Worm (Caenorhabditis elegans) whole organism, L3 larva: ENCODE measurements around the gene srw-44.

Source experiments
- R02D3.7 ChIP-seq: fragments of 150-350 bp; optimal IDR thresholded peaks from 2 replicates; lab custom pipeline; 2014; ENCODE audit warnings: missing biosample characterization, missing genetic modification characterization
- ZK546.5 ChIP-seq: sonication (generic microtip); optimal IDR thresholded peaks from 2 replicates; lab custom pipeline; 2017; ENCODE audit warnings: missing biosample characterization, missing genetic modification characterization
- aly-2 ChIP-seq: fragments of 150-350 bp; optimal IDR thresholded peaks from 2 replicates; lab custom pipeline; 2014; ENCODE audit warnings: missing biosample characterization, missing genetic modification characterization
- ama-1 ChIP-seq: fragments of 150-350 bp; optimal IDR thresholded peaks from 2 replicates; lab custom pipeline; 2018
- ceh-16 ChIP-seq: sonication (generic microtip); optimal IDR thresholded peaks from 2 replicates; lab custom pipeline; 2017; ENCODE audit warnings: missing biosample characterization, missing genetic modification characterization
- ceh-28 ChIP-seq: fragments of 150-350 bp; optimal IDR thresholded peaks from 2 replicates; lab custom pipeline; 2014; ENCODE audit warnings: missing biosample characterization, missing genetic modification reagents, missing genetic modification characterization
- ceh-9 ChIP-seq: sonication (generic microtip); optimal IDR thresholded peaks from 2 replicates; lab custom pipeline; 2018; ENCODE audit warnings: missing biosample characterization, missing genetic modification characterization
- daf-12 ChIP-seq: fragments of 150-350 bp; optimal IDR thresholded peaks from 2 replicates; lab custom pipeline; 2014; ENCODE audit warnings: missing biosample characterization, missing genetic modification reagents, missing genetic modification characterization
- egl-27 ChIP-seq: sonication (generic microtip); optimal IDR thresholded peaks from 4 replicates; lab custom pipeline; 2017; ENCODE audit warnings: missing biosample characterization, missing genetic modification reagents, missing genetic modification characterization
- egl-5 ChIP-seq: fragments of 150-350 bp; optimal IDR thresholded peaks from 2 replicates; lab custom pipeline; 2017; ENCODE audit warnings: missing biosample characterization, missing genetic modification reagents, missing genetic modification characterization, inconsistent platforms
- elt-1 ChIP-seq: fragments of 150-350 bp; optimal IDR thresholded peaks from 2 replicates; lab custom pipeline; 2014; ENCODE audit warnings: missing biosample characterization, missing genetic modification characterization
- elt-2 ChIP-seq: sonication (generic microtip); optimal IDR thresholded peaks from 2 replicates; lab custom pipeline; 2016; ENCODE audit warnings: missing genetic modification reagents, mild to moderate bottlenecking, missing genetic modification characterization, missing compliant biosample characterization
- elt-3 ChIP-seq, 3 experiments: fragments of 150-350 bp in 1 of 3; sonication (generic microtip) in 2 of 3; optimal IDR thresholded peaks; 2 replicates in 2 of 3; 4 replicates in 1 of 3; lab custom pipeline; 2014 to 2017; ENCODE audit warnings: missing biosample characterization in 3 of 3, missing genetic modification characterization in 3 of 3
- eor-1 ChIP-seq, 2 experiments: fragments of 150-350 bp; optimal IDR thresholded peaks; 2 replicates each; lab custom pipeline; 2014 to 2018; ENCODE audit warnings: missing biosample characterization in 2 of 2, missing genetic modification characterization in 2 of 2
- fkh-10 ChIP-seq: sonication (generic microtip); optimal IDR thresholded peaks from 2 replicates; lab custom pipeline; 2017; ENCODE audit warnings: missing biosample characterization, missing genetic modification reagents, missing genetic modification characterization
- fkh-2 ChIP-seq: fragments of 150-350 bp; optimal IDR thresholded peaks from 2 replicates; lab custom pipeline; 2014; ENCODE audit warnings: missing biosample characterization, missing genetic modification reagents, missing genetic modification characterization
- fos-1 ChIP-seq: fragments of 150-350 bp; optimal IDR thresholded peaks from 2 replicates; lab custom pipeline; 2014; ENCODE audit warnings: missing biosample characterization, missing genetic modification characterization
- hmg-11 ChIP-seq: sonication (generic microtip); optimal IDR thresholded peaks from 2 replicates; lab custom pipeline; 2016; ENCODE audit warnings: missing genetic modification characterization, missing compliant biosample characterization
- jun-1 ChIP-seq: fragments of 150-350 bp; optimal IDR thresholded peaks from 2 replicates; lab custom pipeline; 2014; ENCODE audit warnings: missing biosample characterization, missing genetic modification reagents, missing genetic modification characterization
- lin-15B ChIP-seq: fragments of 150-350 bp; optimal IDR thresholded peaks from 2 replicates; lab custom pipeline; 2014; ENCODE audit warnings: missing biosample characterization, missing genetic modification characterization
- lin-39 ChIP-seq: fragments of 150-350 bp; optimal IDR thresholded peaks from 2 replicates; lab custom pipeline; 2018; ENCODE audit warnings: missing biosample characterization, missing genetic modification reagents, missing genetic modification characterization
- lsy-12 ChIP-seq: sonication (generic microtip); optimal IDR thresholded peaks from 2 replicates; lab custom pipeline; 2016; ENCODE audit warnings: mild to moderate bottlenecking, missing genetic modification characterization, missing compliant biosample characterization
- mdl-1 ChIP-seq: fragments of 150-350 bp; optimal IDR thresholded peaks from 2 replicates; lab custom pipeline; 2014; ENCODE audit warnings: missing biosample characterization, missing genetic modification characterization
- mml-1 ChIP-seq: fragments of 150-350 bp; sonication (generic microtip); optimal IDR thresholded peaks from 3 replicates; lab custom pipeline; 2014; ENCODE audit warnings: missing biosample characterization, missing genetic modification characterization
- nfya-1 ChIP-seq: sonication (generic microtip); optimal IDR thresholded peaks from 2 replicates; lab custom pipeline; 2017; ENCODE audit warnings: missing genetic modification characterization, mild to moderate bottlenecking, missing compliant biosample characterization, antibody characterized with exemption, moderate library complexity; ENCODE audit not compliant: insufficient read depth
- nhr-11 ChIP-seq: fragments of 150-350 bp; optimal IDR thresholded peaks from 2 replicates; lab custom pipeline; 2014; ENCODE audit warnings: missing biosample characterization, missing genetic modification characterization
- nhr-12 ChIP-seq: fragments of 150-350 bp; optimal IDR thresholded peaks from 2 replicates; lab custom pipeline; 2014; ENCODE audit warnings: missing biosample characterization, missing genetic modification characterization
- nhr-23 ChIP-seq: fragments of 150-350 bp; optimal IDR thresholded peaks from 2 replicates; lab custom pipeline; 2014; ENCODE audit warnings: missing biosample characterization, missing genetic modification reagents, missing genetic modification characterization
- nhr-43 ChIP-seq: sonication (generic microtip); optimal IDR thresholded peaks from 2 replicates; lab custom pipeline; 2016; ENCODE audit warnings: mild to moderate bottlenecking, missing genetic modification characterization, missing compliant biosample characterization; ENCODE audit not compliant: poor library complexity, severe bottlenecking
- nhr-67 ChIP-seq: fragments of 150-350 bp; optimal IDR thresholded peaks from 2 replicates; lab custom pipeline; 2014; ENCODE audit warnings: missing biosample characterization, missing genetic modification characterization
- nhr-76 ChIP-seq: fragments of 150-350 bp; sonication (generic microtip); optimal IDR thresholded peaks from 5 replicates; lab custom pipeline; 2014; ENCODE audit warnings: missing biosample characterization, missing genetic modification characterization
- nhr-77 ChIP-seq: fragments of 150-350 bp; optimal IDR thresholded peaks from 2 replicates; lab custom pipeline; 2014; ENCODE audit warnings: missing biosample characterization, missing genetic modification characterization
- pqm-1 ChIP-seq: fragments of 150-350 bp; optimal IDR thresholded peaks from 2 replicates; lab custom pipeline; 2017; ENCODE audit warnings: missing biosample characterization, missing genetic modification characterization, inconsistent platforms
- sea-2 ChIP-seq: fragments of 150-350 bp; sonication (generic microtip); optimal IDR thresholded peaks from 4 replicates; lab custom pipeline; 2014; ENCODE audit warnings: missing biosample characterization, missing genetic modification reagents, missing genetic modification characterization
- unc-39 ChIP-seq: sonication (generic microtip); optimal IDR thresholded peaks from 4 replicates; lab custom pipeline; 2017; ENCODE audit warnings: missing biosample characterization, missing genetic modification characterization
- unc-62 ChIP-seq: fragments of 150-350 bp; sonication (generic microtip); optimal IDR thresholded peaks from 4 replicates; lab custom pipeline; 2014; ENCODE audit warnings: missing biosample characterization, missing genetic modification reagents, missing genetic modification characterization
- zag-1 ChIP-seq: fragments of 150-350 bp; optimal IDR thresholded peaks from 2 replicates; lab custom pipeline; 2014; ENCODE audit warnings: missing biosample characterization, missing genetic modification characterization
- ztf-4 ChIP-seq: fragments of 150-350 bp; optimal IDR thresholded peaks from 2 replicates; lab custom pipeline; 2014; ENCODE audit warnings: missing biosample characterization, missing genetic modification characterization

Gene srw-44

ce11 chrV:16675553-16675952 lies 4.5 kb upstream of the srw-44 start, which contains the start of gene srz-1:
Gene srz-1 (plus strand): TSS chrV:16675853.
- TF ChIP-seq egl-27 (no peak), R02D3.7 (tag; lab: Kevin White, UChicago) (no peak), nfya-1 (tag; lab: Kevin White, UChicago) (no peak), hmg-11 (tag; lab: Kevin White, UChicago) (no peak), unc-39 (tag; lab: Kevin White, UChicago) (no peak), zag-1 (tag; lab: Kevin White, UChicago) (no peak), nhr-23 (no peak), ztf-4 (no peak), fos-1 (tag; lab: Kevin White, UChicago) (no peak), ama-1 (lab: Kevin White, UChicago) (no peak), pqm-1 (tag; lab: Kevin White, UChicago) (no peak), ceh-16 (tag; lab: Kevin White, UChicago) (no peak), fkh-10 (GFP tag; lab: Kevin White, UChicago) (no peak), lin-15B (no peak)

- TF ChIP-seq ceh-28 (no peak), mdl-1 (no peak), unc-62 (GFP tag; lab: Kevin White, UChicago) (no peak), eor-1 (tag; optimal IDR thresholded peaks at IDR 0.05; lab: Kevin White, UChicago) (no peak), nhr-76 (tag; lab: Kevin White, UChicago) (no peak), nhr-77 (tag; lab: Kevin White, UChicago) (no peak), nhr-11 (tag; lab: Kevin White, UChicago) (no peak), fos-1 (tag; lab: Kevin White, UChicago) (no peak), elt-1 (tag; lab: Kevin White, UChicago) (no peak), elt-3 (tag; optimal IDR thresholded peaks at IDR 0.05; lab: Kevin White, UChicago) (no peak), fkh-2 (no peak), R02D3.7 (tag; lab: Kevin White, UChicago) (no peak), egl-5 (tag; lab: Kevin White, UChicago) (no peak), daf-12 (tag; lab: Kevin White, UChicago) (no peak), nhr-43 (tag; lab: Kevin White, UChicago) (no peak)
- TF ChIP-seq, all 47 proteins: peak for 0
These were observed 844 bp upstream of the srw-44 start, which contains the start of gene srz-103 for ce11 chrV:16679237-16679636. Gene srz-103 (minus strand): TSS chrV:16679337.

ce11 chrV:16682886-16683285 lies 2.8 kb downstream of the srw-44 start, which contains the start of gene srw-36:
Gene srw-36 (plus strand): TSS chrV:16683186.
- TF ChIP-seq ama-1 (lab: Kevin White, UChicago) (no peak), unc-62 (GFP tag; lab: Kevin White, UChicago) (no peak), elt-1 (tag; lab: Kevin White, UChicago) (no peak), zag-1 (tag; lab: Kevin White, UChicago) (no peak), hmg-11 (tag; lab: Kevin White, UChicago) (no peak), pqm-1 (tag; lab: Kevin White, UChicago) (no peak), lin-15B (no peak), aly-2 (tag; lab: Kevin White, UChicago) (no peak), nhr-12 (tag; lab: Kevin White, UChicago) (no peak), eor-1 (tag; optimal IDR thresholded peaks at IDR 0.05; lab: Kevin White, UChicago) (no peak), mml-1 (tag; lab: Kevin White, UChicago) (no peak), nfya-1 (tag; lab: Kevin White, UChicago) (no peak), nhr-77 (tag; lab: Kevin White, UChicago) (no peak), nhr-67 (tag; lab: Kevin White, UChicago) (no peak)

- TF ChIP-seq lsy-12 (no peak), nhr-77 (tag; lab: Kevin White, UChicago) (no peak), egl-27 (no peak), jun-1 (no peak), lin-39 (tag; lab: Kevin White, UChicago) (no peak), aly-2 (tag; lab: Kevin White, UChicago) (no peak), R02D3.7 (tag; lab: Kevin White, UChicago) (no peak), zag-1 (tag; lab: Kevin White, UChicago) (no peak), ZK546.5 (no peak), hmg-11 (tag; lab: Kevin White, UChicago) (no peak), nhr-43 (tag; lab: Kevin White, UChicago) (no peak), daf-12 (tag; lab: Kevin White, UChicago) (no peak), sea-2 (GFP tag; lab: Kevin White, UChicago) (no peak), fos-1 (tag; lab: Kevin White, UChicago) (no peak), elt-2 (tag; lab: Kevin White, UChicago) (no peak), ceh-9 (no peak)
These were observed 3.3 kb downstream of the srw-44 start for ce11 chrV:16683359-16683758.
